Fruit fly (Drosophila melanogaster): ENCODE data around the gene CG18530.

Gene CG18530

DNA sequence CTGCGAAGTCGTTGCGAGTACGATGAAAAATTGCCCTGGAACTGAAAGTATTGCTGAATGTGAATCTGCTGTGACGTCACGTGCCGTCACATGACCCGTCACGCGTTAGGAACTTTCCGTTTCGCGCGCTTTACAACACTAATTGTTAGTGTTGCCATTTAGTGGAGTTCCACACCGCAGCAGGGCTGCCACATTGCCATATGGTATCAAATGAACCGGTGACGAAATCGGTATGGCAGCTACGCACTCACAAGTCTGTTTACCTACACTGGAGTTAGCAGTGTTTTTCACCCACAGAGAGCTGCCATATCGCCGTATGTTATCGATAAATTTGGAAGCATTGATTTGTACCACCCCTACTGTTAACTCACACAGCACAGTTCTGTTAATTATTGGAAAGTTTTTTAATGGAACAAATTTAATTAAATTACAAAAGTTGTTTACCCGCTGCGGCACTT lies 5.4 kb upstream of the CG18530 start, which contains the start of the genes Vha55 and Snx3 (continued):
- TF ChIP-seq CG13123 (GFP tag; optimal IDR thresholded peaks at IDR 0.05) (peak; percentile 65), Hey (tag; optimal IDR thresholded peaks at IDR 0.05) (peak; percentile 58), Fer1 (GFP tag; optimal IDR thresholded peaks at IDR 0.05) (peak; percentile 77), CG14441 (GFP tag; IDR thresholded peaks at IDR 0.05) (no peak), Nf-YB (GFP tag; optimal IDR thresholded peaks at IDR 0.05) (peak; percentile 48), ab (GFP tag; optimal IDR thresholded peaks at IDR 0.05) (peak; percentile 21), CG10979 (tag; optimal IDR thresholded peaks at IDR 0.05) (peak; percentile 7), D (optimal IDR thresholded peaks at IDR 0.05) (no peak), D (GFP tag; optimal IDR thresholded peaks at IDR 0.05) (no peak), luna (GFP tag; optimal IDR thresholded peaks at IDR 0.05) (peak; percentile 72), Doc2 (GFP tag; IDR thresholded peaks at IDR 0.05) (no peak), aop (GFP tag; IDR thresholded peaks at IDR 0.05) (no peak), stc (GFP tag; IDR thresholded peaks at IDR 0.05) (no peak), Pdp1 (GFP tag; optimal IDR thresholded peaks at IDR 0.05) (peak; percentile 86 to 94), CG12659 (GFP tag; optimal IDR thresholded peaks at IDR 0.05) (peak; percentile 95), CG11560 (tag; IDR thresholded peaks at IDR 0.05) (no peak), usp (GFP tag; optimal IDR thresholded peaks at IDR 0.05) (no peak), sr (GFP tag; IDR thresholded peaks at IDR 0.05) (no peak), CG6689 (GFP tag; IDR thresholded peaks at IDR 0.05) (no peak), gsb (GFP tag; IDR thresholded peaks at IDR 0.05) (no peak), CG15696 (tag; optimal IDR thresholded peaks at IDR 0.05) (peak; percentile 20), Eip74EF (GFP tag; optimal IDR thresholded peaks at IDR 0.05) (no peak), CG6272 (GFP tag; IDR thresholded peaks at IDR 0.05) (no peak; the same call in 1 of the 2 replicates), CG12236 (GFP tag; optimal IDR thresholded peaks at IDR 0.05) (peak; percentile 55), CG17328 (GFP tag; IDR thresholded peaks at IDR 0.05) (no peak), salm (tag; optimal IDR thresholded peaks at IDR 0.05) (no peak), CG4730 (GFP tag; IDR thresholded peaks at IDR 0.05) (no peak), ash1 (GFP tag; optimal IDR thresholded peaks at IDR 0.05) (peak; percentile 82), CG11247 (GFP tag; IDR thresholded peaks at IDR 0.05) (no peak), lbe (GFP tag; optimal IDR thresholded peaks at IDR 0.05) (peak; percentile 70), Poxn (GFP tag; IDR thresholded peaks at IDR 0.05) (no peak), Hmr (GFP tag; optimal IDR thresholded peaks at IDR 0.05) (peak; percentile 94), CG17802 (tag; optimal IDR thresholded peaks at IDR 0.05) (no peak), CG31224 (GFP tag; IDR thresholded peaks at IDR 0.05) (no peak), CG1529 (GFP tag; optimal IDR thresholded peaks at IDR 0.05) (no peak), CG17186 (GFP tag; optimal IDR thresholded peaks at IDR 0.05) (peak; percentile 82), E2f1 (GFP tag; IDR thresholded peaks at IDR 0.05) (no peak), sd (tag; optimal IDR thresholded peaks at IDR 0.05) (peak; percentile 41), Sin3A (optimal IDR thresholded peaks at IDR 0.05) (peak; percentile 92), maf-S (GFP tag; optimal IDR thresholded peaks at IDR 0.05) (peak; percentile 70), CG11695 (GFP tag; IDR thresholded peaks at IDR 0.05) (no peak), CG4360 (GFP tag; IDR thresholded peaks at IDR 0.05) (no peak), crp (GFP tag; optimal IDR thresholded peaks at IDR 0.05) (peak in 1 of 2 experiments; percentile 82), CG10462 (GFP tag; optimal IDR thresholded peaks at IDR 0.05) (peak; percentile 32), bab2 (GFP tag; optimal IDR thresholded peaks at IDR 0.05) (peak; percentile 85), CG7745 (tag; optimal IDR thresholded peaks at IDR 0.05) (peak; percentile 77), hbn (GFP tag; IDR thresholded peaks at IDR 0.05; ENCODE audit: partially characterized antibody) (no peak), lola (GFP tag; optimal IDR thresholded peaks at IDR 0.05) (no peak), her (GFP tag; optimal IDR thresholded peaks at IDR 0.05) (peak; percentile 89), CG4707 (GFP tag; optimal IDR thresholded peaks at IDR 0.05) (no peak), CG2678 (tag; optimal IDR thresholded peaks at IDR 0.05) (peak; percentile 34), ERR (GFP tag; optimal IDR thresholded peaks at IDR 0.05) (peak; percentile 92)

Measured in whole organism, embryonic.